4 fruit fly cellular contexts compared by ENCODE assay signal in genomic region chrX:9344482-9345106, dm6.
TF ChIP-seq lines count a peak whose summit lies in the region.

No protein-coding gene starts in this region.

TF ChIP-seq in whole organism, adult, 20 proteins besides CTCF, POLR2A, EP300 and RAD21 (continued from another document):
- peak; percentile 73 for TF ChIP-seq CG14711 (tag; optimal IDR thresholded peaks at IDR 0.05; lab: Kevin White, UChicago)
- peak; percentile 77 for TF ChIP-seq CG11617 (GFP tag; optimal IDR thresholded peaks at IDR 0.05; lab: Kevin White, UChicago)

TF ChIP-seq in whole organism, embryonic, 481 proteins besides CTCF, POLR2A, EP300 and RAD21 (continued from another document and continues in another):
- TF ChIP-seq onecut (GFP tag; IDR thresholded peaks at IDR 0.05; lab: Robert Waterston, UW) (0 out of 2 replicates have a peak, but pooled peaks have one; percentile 21), CG2116 (GFP tag; optimal IDR thresholded peaks at IDR 0.05; lab: Kevin White, UChicago) (no peak), CG14667 (GFP tag; IDR thresholded peaks at IDR 0.05; lab: Robert Waterston, UW) (peak; percentile 25; the same call in 1 of the 2 replicates), Bgb (GFP tag; IDR thresholded peaks at IDR 0.05; lab: Robert Waterston, UW; ENCODE audit: partially characterized antibody) (no peak), Spps (tag; optimal IDR thresholded peaks at IDR 0.05; lab: Kevin White, UChicago) (no peak), CG10431 (GFP tag; optimal IDR thresholded peaks at IDR 0.05; lab: Kevin White, UChicago) (no peak), Oaz (GFP tag; IDR thresholded peaks at IDR 0.05; lab: Robert Waterston, UW) (no peak), zen2 (GFP tag; IDR thresholded peaks at IDR 0.05; lab: Robert Waterston, UW; ENCODE audit: partially characterized antibody) (no peak), tx (GFP tag; optimal IDR thresholded peaks at IDR 0.05; lab: Kevin White, UChicago) (peak; percentile 42), gsb (GFP tag; IDR thresholded peaks at IDR 0.05; lab: Robert Waterston, UW) (0 out of 2 replicates have a peak, but pooled peaks have one; percentile 36), CG11695 (GFP tag; IDR thresholded peaks at IDR 0.05; lab: Robert Waterston, UW) (peak; percentile 28; the same call in 1 of the 3 replicates), CG1792 (GFP tag; optimal IDR thresholded peaks at IDR 0.05; lab: Kevin White, UChicago) (no peak), CG14050 (GFP tag; IDR thresholded peaks at IDR 0.05; lab: Robert Waterston, UW) (0 out of 3 replicates have a peak, but pooled peaks have one; percentile 11), Hr3 (GFP tag; optimal IDR thresholded peaks at IDR 0.05; lab: Kevin White, UChicago) (peak; percentile 10), CG8281 (tag; optimal IDR thresholded peaks at IDR 0.05; lab: Kevin White, UChicago) (no peak), ewg (GFP tag; optimal IDR thresholded peaks at IDR 0.05; lab: Kevin White, UChicago) (peak; percentile 5), her (GFP tag; optimal IDR thresholded peaks at IDR 0.05; lab: Kevin White, UChicago) (no peak), CG15514 (GFP tag; optimal IDR thresholded peaks at IDR 0.05; lab: Kevin White, UChicago) (peak; percentile 53), nmo (GFP tag; optimal IDR thresholded peaks at IDR 0.05; lab: Kevin White, UChicago) (peak; percentile 53), ara (GFP tag; IDR thresholded peaks at IDR 0.05; lab: Robert Waterston, UW) (no peak), yki (optimal IDR thresholded peaks at IDR 0.05; lab: Kevin White, UChicago) (no peak), az2 (GFP tag; optimal IDR thresholded peaks at IDR 0.05; lab: Kevin White, UChicago) (peak; percentile 10), Taf1 (GFP tag; IDR thresholded peaks at IDR 0.05; lab: Robert Waterston, UW) (no peak), pfk (GFP tag; optimal IDR thresholded peaks at IDR 0.05; lab: Kevin White, UChicago) (no peak), hth (optimal IDR thresholded peaks at IDR 0.05; lab: Kevin White, UChicago) (no peak), gfzf (GFP tag; optimal IDR thresholded peaks at IDR 0.05; lab: Kevin White, UChicago) (no peak), CG17328 (GFP tag; IDR thresholded peaks at IDR 0.05; lab: Robert Waterston, UW) (no peak), CG18619 (GFP tag; optimal IDR thresholded peaks at IDR 0.05; lab: Kevin White, UChicago) (peak; percentile 42), Fer2 (tag; optimal IDR thresholded peaks at IDR 0.05; lab: Kevin White, UChicago) (peak; percentile 33), chif (GFP tag; optimal IDR thresholded peaks at IDR 0.05; lab: Kevin White, UChicago) (peak in 1 of 2 experiments; percentile 18), run (tag; optimal IDR thresholded peaks at IDR 0.05; lab: Kevin White, UChicago) (no peak), mam (GFP tag; optimal IDR thresholded peaks at IDR 0.05; lab: Kevin White, UChicago) (peak; percentile 58), Rx (GFP tag; IDR thresholded peaks at IDR 0.05; lab: Robert Waterston, UW) (no peak; the same call in 1 of the 2 replicates), CG31365 (tag; optimal IDR thresholded peaks at IDR 0.05; lab: Kevin White, UChicago) (no peak), CG2202 (tag; optimal IDR thresholded peaks at IDR 0.05; lab: Kevin White, UChicago) (no peak), CG12391 (tag; optimal IDR thresholded peaks at IDR 0.05; lab: Kevin White, UChicago) (peak; percentile 34), Hsf (GFP tag; optimal IDR thresholded peaks at IDR 0.05; lab: Kevin White, UChicago) (peak; percentile 44), jing (GFP tag; optimal IDR thresholded peaks at IDR 0.05; lab: Kevin White, UChicago) (no peak), CG12155 (GFP tag; optimal IDR thresholded peaks at IDR 0.05; lab: Kevin White, UChicago) (peak; percentile 43), CG17385 (GFP tag; optimal IDR thresholded peaks at IDR 0.05; lab: Kevin White, UChicago) (peak; percentile 55), CG18262 (tag; optimal IDR thresholded peaks at IDR 0.05; lab: Kevin White, UChicago) (peak; percentile 46), sens (GFP tag; lab: Kevin White, UChicago) (peak; percentile 78), sob (GFP tag; IDR thresholded peaks at IDR 0.05; lab: Robert Waterston, UW) (no peak)

TF ChIP-seq in whole organism, prepupa, 60 proteins besides CTCF, POLR2A, EP300 and RAD21 (continued from another document):
- TF ChIP-seq CG8319 (GFP tag; optimal IDR thresholded peaks at IDR 0.05; lab: Kevin White, UChicago) (peak; percentile 61), Eip75B (GFP tag; optimal IDR thresholded peaks at IDR 0.05; lab: Kevin White, UChicago) (peak; percentile 63), CG10669 (GFP tag; optimal IDR thresholded peaks at IDR 0.05; lab: Kevin White, UChicago) (peak; percentile 75), spab (GFP tag; optimal IDR thresholded peaks at IDR 0.05; lab: Kevin White, UChicago) (peak; percentile 44), lz (GFP tag; optimal IDR thresholded peaks at IDR 0.05; lab: Kevin White, UChicago) (peak; percentile 74), CG9139 (GFP tag; optimal IDR thresholded peaks at IDR 0.05; lab: Kevin White, UChicago) (no peak), CG6163 (GFP tag; IDR thresholded peaks at IDR 0.05; lab: Robert Waterston, UW) (no peak; the same call in 2 of the 3 replicates), CG6276 (GFP tag; optimal IDR thresholded peaks at IDR 0.05; lab: Kevin White, UChicago) (peak; percentile 55), dsx (GFP tag; optimal IDR thresholded peaks at IDR 0.05; lab: Kevin White, UChicago; ENCODE audit: poor library complexity, severe bottlenecking) (peak; percentile 51), CG34406 (GFP tag; optimal IDR thresholded peaks at IDR 0.05; lab: Kevin White, UChicago) (peak; percentile 71), Sox14 (GFP tag; optimal IDR thresholded peaks at IDR 0.05; lab: Kevin White, UChicago) (peak; percentile 59), Met (GFP tag; optimal IDR thresholded peaks at IDR 0.05; lab: Kevin White, UChicago) (peak; percentile 75), CG15336 (GFP tag; IDR thresholded peaks at IDR 0.05; lab: Robert Waterston, UW) (peak; percentile 46; the same call in 1 of the 2 replicates), CG7368 (GFP tag; optimal IDR thresholded peaks at IDR 0.05; lab: Kevin White, UChicago) (peak; percentile 53), salr (GFP tag; optimal IDR thresholded peaks at IDR 0.05; lab: Kevin White, UChicago) (peak in 1 of 2 experiments; percentile 80), Hr39 (GFP tag; optimal IDR thresholded peaks at IDR 0.05; lab: Kevin White, UChicago) (peak; percentile 78), CG10631 (GFP tag; optimal IDR thresholded peaks at IDR 0.05; lab: Kevin White, UChicago) (peak; percentile 58), CG4318 (GFP tag; optimal IDR thresholded peaks at IDR 0.05; lab: Kevin White, UChicago) (peak; percentile 41), svp (GFP tag; lab: Kevin White, UChicago) (peak; percentile 90), CG16779 (tag; optimal IDR thresholded peaks at IDR 0.05; lab: Kevin White, UChicago) (no peak), CG6808 (GFP tag; optimal IDR thresholded peaks at IDR 0.05; lab: Kevin White, UChicago) (peak; percentile 60), ss (GFP tag; optimal IDR thresholded peaks at IDR 0.05; lab: Kevin White, UChicago) (peak; percentile 34 to 46), Ets96B (tag; optimal IDR thresholded peaks at IDR 0.05; lab: Kevin White, UChicago) (peak; percentile 64), CG1621 (tag; optimal IDR thresholded peaks at IDR 0.05; lab: Kevin White, UChicago) (peak; percentile 45), vri (GFP tag; optimal IDR thresholded peaks at IDR 0.05; lab: Kevin White, UChicago) (peak; percentile 72), Sox15 (GFP tag; optimal IDR thresholded peaks at IDR 0.05; lab: Kevin White, UChicago) (peak; percentile 72), CG11902 (GFP tag; optimal IDR thresholded peaks at IDR 0.05; lab: Kevin White, UChicago) (peak; percentile 68), dac (GFP tag; optimal IDR thresholded peaks at IDR 0.05; lab: Kevin White, UChicago) (no peak), fd59A (GFP tag; optimal IDR thresholded peaks at IDR 0.05; lab: Kevin White, UChicago) (peak; percentile 61), CG6854 (GFP tag; optimal IDR thresholded peaks at IDR 0.05; lab: Kevin White, UChicago) (peak; percentile 15), Lpt (GFP tag; optimal IDR thresholded peaks at IDR 0.05; lab: Kevin White, UChicago) (peak; percentile 62), CG3919 (GFP tag; optimal IDR thresholded peaks at IDR 0.05; lab: Kevin White, UChicago) (peak; percentile 69), CG31627 (GFP tag; optimal IDR thresholded peaks at IDR 0.05; lab: Kevin White, UChicago) (peak; percentile 75), pdm3 (GFP tag; optimal IDR thresholded peaks at IDR 0.05; lab: Kevin White, UChicago) (peak; percentile 71), Blimp-1 (GFP tag; optimal IDR thresholded peaks at IDR 0.05; lab: Kevin White, UChicago) (peak; percentile 45), Gug (GFP tag; IDR thresholded peaks at IDR 0.05; lab: Robert Waterston, UW) (peak; percentile 22; the same call in 1 of the 2 replicates), fkh (GFP tag; optimal IDR thresholded peaks at IDR 0.05; lab: Kevin White, UChicago) (peak; percentile 22), esn (GFP tag; optimal IDR thresholded peaks at IDR 0.05; lab: Kevin White, UChicago) (peak; percentile 71), topi (GFP tag; optimal IDR thresholded peaks at IDR 0.05; lab: Kevin White, UChicago) (peak; percentile 82), Ets21C (GFP tag; optimal IDR thresholded peaks at IDR 0.05; lab: Kevin White, UChicago) (peak; percentile 54), Sox102F (GFP tag; optimal IDR thresholded peaks at IDR 0.05; lab: Kevin White, UChicago) (peak; percentile 57)

TF ChIP-seq in whole organism, wandering third instar larva, 38 proteins besides CTCF, POLR2A, EP300 and RAD21 (continued from another document):
- no peak for TF ChIP-seq Dif (GFP tag; optimal IDR thresholded peaks at IDR 0.05; lab: Kevin White, UChicago; ENCODE audit: partially characterized antibody)
- TF ChIP-seq Sp1 (GFP tag; optimal IDR thresholded peaks at IDR 0.05; lab: Kevin White, UChicago) = peak; percentile 79
- peak; percentile 78 for TF ChIP-seq jim (GFP tag; optimal IDR thresholded peaks at IDR 0.05; lab: Kevin White, UChicago)
- TF ChIP-seq Jra (GFP tag; optimal IDR thresholded peaks at IDR 0.05; lab: Kevin White, UChicago) = no peak
- peak; percentile 64 for TF ChIP-seq CG9705 (GFP tag; optimal IDR thresholded peaks at IDR 0.05; lab: Kevin White, UChicago)
- no peak for TF ChIP-seq sv (GFP tag; optimal IDR thresholded peaks at IDR 0.05; lab: Kevin White, UChicago)
- no peak for TF ChIP-seq Hr83 (GFP tag; optimal IDR thresholded peaks at IDR 0.05; lab: Kevin White, UChicago; ENCODE audit: poor library complexity, severe bottlenecking)
- peak; percentile 73 for TF ChIP-seq OdsH (GFP tag; optimal IDR thresholded peaks at IDR 0.05; lab: Kevin White, UChicago)
- peak; percentile 80 for TF ChIP-seq ey (GFP tag; optimal IDR thresholded peaks at IDR 0.05; lab: Kevin White, UChicago)
- no peak for TF ChIP-seq brk (GFP tag; optimal IDR thresholded peaks at IDR 0.05; lab: Kevin White, UChicago)
